Fruit fly (Drosophila melanogaster): ENCODE data around the gene Creld.
A peak's percentile ranks its signal among the peaks of the same experiment; 100 is the strongest.

The Creld gene

dm6 chr2L:128977-129941 lies 27.1 kb downstream of the Creld start:
- TF ChIP-seq CTCF (optimal IDR thresholded peaks at IDR 0.05) (no peak), CG8478 (optimal IDR thresholded peaks at IDR 0.05) (peak; percentile 56)

- TF ChIP-seq CTCF (optimal IDR thresholded peaks at IDR 0.05) = no peak
- TF ChIP-seq CG8478 (optimal IDR thresholded peaks at IDR 0.05) = no peak
Observed at dm6 chr2L:130691-131090, 28.5 kb downstream of the Creld start, which contains the start of gene CG3164. Gene CG3164 (minus strand): TSS chr2L:130791.

- TF ChIP-seq CG8478 (optimal IDR thresholded peaks at IDR 0.05) (no peak), CTCF (optimal IDR thresholded peaks at IDR 0.05) (no peak)
Observed at dm6 chr2L:131466-132270, 29.5 kb downstream of the Creld start, which contains the start of gene Gs1. Gene Gs1 (plus strand): TSS chr2L:132077.

- no peak for TF ChIP-seq CTCF (optimal IDR thresholded peaks at IDR 0.05)
- no peak for TF ChIP-seq CG8478 (optimal IDR thresholded peaks at IDR 0.05)
Observed at dm6 chr2L:134563-135382, 32.6 kb downstream of the Creld start.

- no peak for TF ChIP-seq CTCF (optimal IDR thresholded peaks at IDR 0.05)
- TF ChIP-seq CG8478 (optimal IDR thresholded peaks at IDR 0.05) = no peak
Observed at dm6 chr2L:135383-136130, 33.4 kb downstream of the Creld start.

dm6 chr2L:136131-136426 lies 33.9 kb downstream of the Creld start:
- TF ChIP-seq CG8478 (optimal IDR thresholded peaks at IDR 0.05) (no peak), CTCF (optimal IDR thresholded peaks at IDR 0.05) (no peak)

- TF ChIP-seq CTCF (optimal IDR thresholded peaks at IDR 0.05) = no peak
Observed at dm6 chr2L:136747-137709, 34.8 kb downstream of the Creld start.

- TF ChIP-seq CTCF (optimal IDR thresholded peaks at IDR 0.05) (peak in 1 of 2 experiments; percentile 35), CG8478 (optimal IDR thresholded peaks at IDR 0.05) (no peak)
Observed at dm6 chr2L:138063-138462, 35.9 kb downstream of the Creld start.

dm6 chr2L:139610-140009 lies 37.4 kb downstream of the Creld start:
- TF ChIP-seq CG8478 (optimal IDR thresholded peaks at IDR 0.05) = no peak
- no peak for TF ChIP-seq CTCF (optimal IDR thresholded peaks at IDR 0.05)

dm6 chr2L:140849-141248 lies 38.7 kb downstream of the Creld start, which contains the start of the genes CG31975 and ovm:
Gene CG31975 (minus strand): TSS chr2L:140992.
Gene ovm (minus strand): TSS chr2L:140992.
- no peak for TF ChIP-seq CTCF (optimal IDR thresholded peaks at IDR 0.05)
- TF ChIP-seq CG8478 (optimal IDR thresholded peaks at IDR 0.05) = no peak

dm6 chr2L:143088-143487 lies 40.9 kb downstream of the Creld start, which contains the start of the genes CG31974 and CG11454:
Gene CG31974 (minus strand): TSS chr2L:143091.
Gene CG11454 (plus strand): TSS chr2L:143323.
- TF ChIP-seq CG8478 (optimal IDR thresholded peaks at IDR 0.05) (no peak), CTCF (optimal IDR thresholded peaks at IDR 0.05) (peak in 1 of 2 experiments; percentile 8)

dm6 chr2L:146503-146902 lies 44.3 kb downstream of the Creld start:
- TF ChIP-seq CG8478 (optimal IDR thresholded peaks at IDR 0.05) (no peak), CTCF (optimal IDR thresholded peaks at IDR 0.05) (no peak)

- TF ChIP-seq CTCF (optimal IDR thresholded peaks at IDR 0.05) (no peak), CG8478 (optimal IDR thresholded peaks at IDR 0.05) (no peak)
Observed at dm6 chr2L:153142-153541, 51.0 kb downstream of the Creld start, which contains the start of gene CG42399. Gene CG42399 (minus strand): TSS chr2L:153300.
